Worm (Caenorhabditis elegans): Measurements from ENCODE around the gene F40G9.15.

- TF ChIP-seq elt-3 (tag; optimal IDR thresholded peaks at IDR 0.05) (no peak), lin-35 (GFP tag; optimal IDR thresholded peaks at IDR 0.05) (no peak), pqm-1 (tag; optimal IDR thresholded peaks at IDR 0.05) (no peak), egl-27 (tag; optimal IDR thresholded peaks at IDR 0.05) (no peak)
Measured at ce11 chrIII:169478-169877, 12.7 kb upstream of the F40G9.15 start, which contains the start of gene F40G9.18.
